Worm (Caenorhabditis elegans) whole organism, L4 larva: ENCODE measurements around the gene W03D2.9.

Experiments used
- D1046.2 ChIP-seq: fragments of 200-800 bp; sonication (Bioruptor generic); IDR thresholded peaks from 2 replicates; pipeline ENCODE4 v1.3.6; 2022; ENCODE audit warnings: missing genetic modification characterization, missing compliant biosample characterization
- F37D6.2 ChIP-seq: sonication (generic microtip); optimal IDR thresholded peaks from 2 replicates; lab custom pipeline; 2016; ENCODE audit warnings: mild to moderate bottlenecking, missing genetic modification characterization, missing compliant biosample characterization
- F44E2.7 ChIP-seq: fragments of 200-800 bp; sonication (Bioruptor generic); IDR thresholded peaks from 2 replicates; pipeline ENCODE4 v2.1.2; 2022; ENCODE audit warnings: missing genetic modification characterization, missing compliant biosample characterization
- F49E8.2 ChIP-seq: sonication (generic microtip); optimal IDR thresholded peaks from 2 replicates; lab custom pipeline; 2016; ENCODE audit warnings: missing compliant biosample characterization, mild to moderate bottlenecking, missing genetic modification characterization, borderline replicate concordance
- R02D3.7 ChIP-seq: fragments of 150-350 bp; sonication (generic microtip); optimal IDR thresholded peaks from 3 replicates; lab custom pipeline; 2014; ENCODE audit warnings: missing biosample characterization, missing genetic modification characterization
- Y105C5A.15 ChIP-seq: fragments of 200-800 bp; sonication (Bioruptor generic); IDR thresholded peaks from 2 replicates; pipeline ENCODE4 v1.3.6; 2022; ENCODE audit warnings: missing genetic modification characterization, missing compliant biosample characterization
- Y5F2A.4 ChIP-seq: fragments of 200-800 bp; sonication (Bioruptor generic); optimal IDR thresholded peaks from 2 replicates; lab custom pipeline; 2018; ENCODE audit warnings: mild to moderate bottlenecking, missing genetic modification characterization, missing compliant biosample characterization
- Y75B8A.6 ChIP-seq: fragments of 200-800 bp; sonication (Bioruptor generic); IDR thresholded peaks from 2 replicates; pipeline ENCODE4 v1.3.6; 2022; ENCODE audit warnings: missing genetic modification reagents, missing genetic modification characterization, missing compliant biosample characterization
- ZK337.2 ChIP-seq: fragments of 200-800 bp; sonication (Bioruptor generic); IDR thresholded peaks from 2 replicates; pipeline ENCODE4 v1.3.6; 2022; ENCODE audit warnings: missing genetic modification reagents, missing genetic modification characterization, missing compliant biosample characterization
- ceh-20 ChIP-seq: fragments of 200-800 bp; sonication (Bioruptor generic); IDR thresholded peaks from 2 replicates; pipeline ENCODE4 v1.3.6; 2022; ENCODE audit warnings: missing genetic modification reagents, missing genetic modification characterization, missing compliant biosample characterization
- ceh-32 ChIP-seq: sonication (generic microtip); optimal IDR thresholded peaks from 2 replicates; lab custom pipeline; 2016; ENCODE audit warnings: mild to moderate bottlenecking, missing genetic modification characterization, missing compliant biosample characterization; ENCODE audit not compliant: poor library complexity
- ceh-82 ChIP-seq: sonication (generic microtip); optimal IDR thresholded peaks from 2 replicates; lab custom pipeline; 2017; ENCODE audit warnings: missing biosample characterization, missing genetic modification characterization
- ctbp-1 ChIP-seq: fragments of 200-800 bp; sonication (Bioruptor generic); IDR thresholded peaks from 2 replicates; pipeline ENCODE4 v1.3.6; 2022; ENCODE audit warnings: missing genetic modification reagents, missing genetic modification characterization, missing compliant biosample characterization
- daf-16 ChIP-seq, 3 experiments: sonication (generic microtip); optimal IDR thresholded peaks; 2 replicates each; lab custom pipeline; 2016 to 2017; ENCODE audit warnings: missing genetic modification characterization in 3 of 3, missing genetic modification reagents in 3 of 3, mild to moderate bottlenecking in 2 of 3, missing compliant biosample characterization in 2 of 3, missing biosample characterization in 1 of 3, moderate library complexity in 1 of 3
- daf-8 ChIP-seq: fragments of 200-800 bp; sonication (Bioruptor generic); IDR thresholded peaks from 2 replicates; pipeline ENCODE4 v1.3.6; 2022; ENCODE audit warnings: missing genetic modification characterization, missing compliant biosample characterization
- dmd-8 ChIP-seq: fragments of 200-800 bp; sonication (Bioruptor generic); IDR thresholded peaks from 2 replicates; pipeline ENCODE4 v1.3.6; 2022; ENCODE audit warnings: missing genetic modification characterization, missing compliant biosample characterization
- dmd-9 ChIP-seq: fragments of 200-800 bp; sonication (Bioruptor generic); IDR thresholded peaks from 2 replicates; pipeline ENCODE4 v1.3.6; 2022; ENCODE audit warnings: missing genetic modification reagents, missing genetic modification characterization, missing compliant biosample characterization
- fos-1 ChIP-seq: fragments of 150-350 bp; optimal IDR thresholded peaks from 2 replicates; lab custom pipeline; 2014; ENCODE audit warnings: missing biosample characterization, missing genetic modification characterization
- hlh-11 ChIP-seq: fragments of 200-800 bp; sonication (Bioruptor generic); optimal IDR thresholded peaks from 2 replicates; lab custom pipeline; 2018; ENCODE audit warnings: mild to moderate bottlenecking, missing genetic modification characterization, missing compliant biosample characterization
- jun-1 ChIP-seq: fragments of 150-350 bp; optimal IDR thresholded peaks from 2 replicates; lab custom pipeline; 2014; ENCODE audit warnings: missing biosample characterization, missing genetic modification reagents, missing genetic modification characterization
- lin-1 ChIP-seq: fragments of 200-800 bp; sonication (Bioruptor generic); IDR thresholded peaks from 2 replicates; pipeline ENCODE4 v1.3.6; 2022; ENCODE audit warnings: missing genetic modification reagents, missing genetic modification characterization, missing compliant biosample characterization
- lin-38 ChIP-seq: fragments of 200-800 bp; sonication (Bioruptor generic); IDR thresholded peaks from 2 replicates; pipeline ENCODE4 v1.3.6; 2022; ENCODE audit warnings: missing genetic modification reagents, missing genetic modification characterization, missing compliant biosample characterization
- lin-39 ChIP-seq: fragments of 150-350 bp; optimal IDR thresholded peaks from 2 replicates; lab custom pipeline; 2014; ENCODE audit warnings: missing biosample characterization, missing genetic modification reagents, missing genetic modification characterization
- lsy-2 ChIP-seq, 2 experiments: fragments of 150-350 bp in 1 of 2; sonication (generic microtip) in 1 of 2; optimal IDR thresholded peaks; 2 replicates each; lab custom pipeline; 2014 to 2017; ENCODE audit warnings: missing biosample characterization in 2 of 2, missing genetic modification characterization in 2 of 2
- madf-9 ChIP-seq: fragments of 200-800 bp; sonication (Bioruptor generic); conservative IDR thresholded peaks from 2 replicates; pipeline ENCODE4 v1.3.6; 2022; ENCODE audit warnings: missing genetic modification reagents, missing genetic modification characterization, missing compliant biosample characterization
- mdt-29 ChIP-seq: fragments of 200-800 bp; sonication (Bioruptor generic); IDR thresholded peaks from 2 replicates; pipeline ENCODE4 v1.3.6; 2022; ENCODE audit warnings: missing genetic modification reagents, missing genetic modification characterization, missing compliant biosample characterization
- nhr-111 ChIP-seq: fragments of 200-800 bp; sonication (Bioruptor generic); optimal IDR thresholded peaks from 2 replicates; lab custom pipeline; 2018; ENCODE audit warnings: mild to moderate bottlenecking, missing genetic modification characterization, missing compliant biosample characterization
- nhr-237 ChIP-seq: sonication (generic microtip); optimal IDR thresholded peaks from 2 replicates; lab custom pipeline; 2017; ENCODE audit warnings: missing biosample characterization, missing genetic modification characterization
- nhr-25 ChIP-seq: sonication (generic microtip); optimal IDR thresholded peaks from 2 replicates; lab custom pipeline; 2017; ENCODE audit warnings: missing genetic modification characterization, mild to moderate bottlenecking, missing compliant biosample characterization, antibody characterized with exemption, moderate library complexity, borderline replicate concordance; ENCODE audit not compliant: insufficient read depth
- nhr-41 ChIP-seq: fragments of 200-800 bp; sonication (Bioruptor generic); IDR thresholded peaks from 2 replicates; pipeline ENCODE4 v1.3.6; 2022; ENCODE audit warnings: missing genetic modification reagents, missing genetic modification characterization, missing compliant biosample characterization
- nhr-42 ChIP-seq: fragments of 200-800 bp; sonication (Bioruptor generic); IDR thresholded peaks from 2 replicates; pipeline ENCODE4 v1.3.6; 2022; ENCODE audit warnings: missing genetic modification characterization, missing compliant biosample characterization
- nhr-77 ChIP-seq: fragments of 150-350 bp; optimal IDR thresholded peaks from 2 replicates; lab custom pipeline; 2014; ENCODE audit warnings: missing biosample characterization, missing genetic modification characterization
- pqm-1 ChIP-seq: sonication (generic microtip); optimal IDR thresholded peaks from 2 replicates; lab custom pipeline; 2017; ENCODE audit warnings: missing biosample characterization, missing genetic modification characterization
- saeg-2 ChIP-seq: fragments of 200-800 bp; sonication (Bioruptor generic); IDR thresholded peaks from 2 replicates; pipeline ENCODE4 v1.3.6; 2022; ENCODE audit warnings: missing genetic modification reagents, missing genetic modification characterization, missing compliant biosample characterization
- set-16 ChIP-seq: fragments of 200-800 bp; sonication (Bioruptor generic); IDR thresholded peaks from 2 replicates; pipeline ENCODE4 v1.3.6; 2022; ENCODE audit warnings: missing genetic modification reagents, missing genetic modification characterization, missing compliant biosample characterization
- snpc-1.2 ChIP-seq: fragments of 200-800 bp; sonication (Bioruptor generic); IDR thresholded peaks from 2 replicates; pipeline ENCODE4 v1.3.6; 2022; ENCODE audit warnings: missing genetic modification reagents, missing genetic modification characterization, missing compliant biosample characterization
- snpc-4 ChIP-seq: fragments of 150-350 bp; optimal IDR thresholded peaks from 2 replicates; lab custom pipeline; 2014; ENCODE audit warnings: missing biosample characterization, missing genetic modification characterization
- spr-1 ChIP-seq: sonication (generic microtip); optimal IDR thresholded peaks from 2 replicates; lab custom pipeline; 2016; ENCODE audit warnings: mild to moderate bottlenecking, missing genetic modification characterization, missing compliant biosample characterization
- tag-97 ChIP-seq: fragments of 200-800 bp; sonication (Bioruptor generic); IDR thresholded peaks from 2 replicates; pipeline ENCODE4 v1.3.6; 2022; ENCODE audit warnings: missing genetic modification characterization, missing compliant biosample characterization
- unc-62 ChIP-seq, 3 experiments: fragments of 150-350 bp in 1 of 3; sonication (generic microtip); optimal IDR thresholded peaks in 2 of 3; peaks in 1 of 3; 1 replicate in 1 of 3; 2 replicates in 2 of 3; lab custom pipeline; 2014 to 2017; ENCODE audit warnings: missing biosample characterization in 3 of 3, missing genetic modification characterization in 3 of 3, missing genetic modification reagents in 3 of 3, missing genotype in 1 of 3
- zag-1 ChIP-seq: fragments of 150-350 bp; optimal IDR thresholded peaks from 2 replicates; lab custom pipeline; 2014; ENCODE audit warnings: missing biosample characterization, missing genetic modification characterization
- zip-11 ChIP-seq: fragments of 200-800 bp; sonication (Bioruptor generic); IDR thresholded peaks from 2 replicates; pipeline ENCODE4 v1.3.6; 2022; ENCODE audit warnings: missing genetic modification characterization, missing compliant biosample characterization
- ztf-11 ChIP-seq: fragments of 150-350 bp; optimal IDR thresholded peaks from 2 replicates; lab custom pipeline; 2014; ENCODE audit warnings: missing biosample characterization, missing genetic modification characterization
- ztf-7 ChIP-seq: fragments of 150-350 bp; optimal IDR thresholded peaks from 2 replicates; lab custom pipeline; 2014; ENCODE audit warnings: missing biosample characterization, missing genetic modification characterization

The W03D2.9 gene

ce11 chrIV:4078901-4079300 lies 4.4 kb upstream of the W03D2.9 start, which contains the start of gene C35B1.8:
Gene C35B1.8 (minus strand): TSS chrIV:4079001.
- TF ChIP-seq ZK337.2: no peak
- TF ChIP-seq lin-39: no peak
- no peak for TF ChIP-seq daf-16 (GFP tag; optimal IDR thresholded peaks at IDR 0.05; lab: Kevin White, UChicago)
- no peak for TF ChIP-seq daf-16 (tag; optimal IDR thresholded peaks at IDR 0.05; lab: Kevin White, UChicago)
- TF ChIP-seq lsy-2 (tag; optimal IDR thresholded peaks at IDR 0.05; lab: Kevin White, UChicago): no peak
- no peak for TF ChIP-seq fos-1 (tag; lab: Kevin White, UChicago)
- no peak for TF ChIP-seq nhr-42 (GFP tag; lab: Robert Waterston, UW)
- TF ChIP-seq tag-97 (GFP tag; lab: Robert Waterston, UW): no peak
- TF ChIP-seq nhr-237 (tag; lab: Kevin White, UChicago): no peak
- TF ChIP-seq lin-38 (GFP tag; lab: Robert Waterston, UW): no peak
- TF ChIP-seq zip-11: no peak
- no peak for TF ChIP-seq ceh-32 (tag; lab: Kevin White, UChicago)
- TF ChIP-seq D1046.2: no peak
- no peak for TF ChIP-seq spr-1 (tag; lab: Kevin White, UChicago)

DNA sequence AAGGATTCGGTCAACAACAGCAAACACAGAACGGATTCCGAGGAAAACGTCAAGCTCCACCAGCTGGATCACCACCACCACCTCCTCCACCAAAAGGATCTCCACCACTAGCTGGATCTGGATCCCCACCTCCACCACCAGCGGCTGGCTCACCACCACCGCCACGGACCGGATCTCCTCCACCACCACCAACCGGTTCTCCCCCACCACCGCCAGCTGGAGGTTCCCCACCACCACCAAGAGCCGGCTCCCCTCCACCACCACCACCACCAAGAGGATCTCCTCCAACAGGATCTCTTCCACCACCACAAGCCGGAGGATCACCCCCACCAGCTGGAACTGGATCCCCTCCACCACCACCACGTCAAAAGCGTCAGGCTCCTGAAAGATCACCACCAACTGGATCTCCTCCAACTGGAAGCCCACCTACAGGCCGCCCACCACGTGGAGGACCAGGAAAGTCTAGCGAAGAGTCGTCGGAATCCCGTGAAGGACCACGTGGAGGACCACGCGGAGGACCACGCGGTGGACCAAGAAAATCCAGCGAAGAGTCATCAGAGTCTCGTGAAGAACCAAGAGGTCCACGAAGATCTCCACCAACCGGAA lies 2.3 kb upstream of the W03D2.9 start:
- peak; percentile 97 for TF ChIP-seq set-16 (GFP tag; lab: Robert Waterston, UW)
- no peak for TF ChIP-seq nhr-41

DNA sequence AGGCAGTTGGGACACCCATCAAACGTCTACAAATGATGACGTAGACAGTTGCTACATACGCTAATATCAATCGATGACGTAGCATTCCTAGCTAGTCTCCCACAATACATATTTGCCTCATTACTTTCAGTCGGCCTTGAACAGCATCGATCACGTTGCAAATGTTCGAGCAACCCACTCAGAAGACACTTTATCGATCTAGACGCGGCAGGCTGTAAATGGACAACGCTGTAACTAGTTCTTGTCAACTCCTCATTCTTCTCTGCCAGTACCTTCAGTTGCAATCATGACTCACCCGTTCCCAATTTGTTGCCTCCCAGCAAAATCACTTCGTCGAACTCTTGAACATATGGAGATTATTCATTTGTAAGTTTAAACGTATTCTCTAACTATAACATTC lies 2.5 kb downstream of the W03D2.9 start, which contains the start of gene pqn-75:
Gene pqn-75, plus strand, starts transcription at position 301 of the 400 bp plus-strand sequence.
- TF ChIP-seq jun-1 (tag; lab: Kevin White, UChicago) (no peak), saeg-2 (GFP tag; lab: Robert Waterston, UW) (no peak), F49E8.2 (tag; lab: Kevin White, UChicago) (no peak), hlh-11 (no peak), snpc-4 (tag; lab: Kevin White, UChicago) (no peak), ceh-20 (GFP tag; lab: Robert Waterston, UW) (no peak), fos-1 (tag; lab: Kevin White, UChicago) (no peak), zag-1 (tag; lab: Kevin White, UChicago) (no peak), Y75B8A.6 (GFP tag; lab: Robert Waterston, UW) (no peak), dmd-9 (GFP tag; lab: Robert Waterston, UW) (no peak), Y5F2A.4 (GFP tag; lab: Kevin White, UChicago) (no peak), zip-11 (no peak), F37D6.2 (no peak), pqm-1 (tag; lab: Kevin White, UChicago) (no peak), nhr-77 (tag; lab: Kevin White, UChicago) (no peak), lin-38 (GFP tag; lab: Robert Waterston, UW) (no peak)

ce11 chrIV:4070810-4071209 lies 3.7 kb downstream of the W03D2.9 start:
- TF ChIP-seq zag-1 (tag; lab: Kevin White, UChicago): no peak
- TF ChIP-seq daf-8 (GFP tag; lab: Robert Waterston, UW): no peak
- no peak for TF ChIP-seq ztf-11 (tag; lab: Kevin White, UChicago)
- no peak for TF ChIP-seq nhr-111
- TF ChIP-seq ceh-82 (tag; lab: Kevin White, UChicago): no peak
- no peak for TF ChIP-seq lin-1 (GFP tag; lab: Robert Waterston, UW)
- no peak for TF ChIP-seq mdt-29
- no peak for TF ChIP-seq R02D3.7 (tag; lab: Kevin White, UChicago)
- no peak for TF ChIP-seq unc-62 (GFP tag; optimal IDR thresholded peaks at IDR 0.05 in 1 of 2; lab: Kevin White, UChicago)
- TF ChIP-seq unc-62 (tag; optimal IDR thresholded peaks at IDR 0.05; lab: Kevin White, UChicago): no peak
- no peak for TF ChIP-seq ctbp-1
- TF ChIP-seq nhr-41: no peak
- no peak for TF ChIP-seq madf-9 (GFP tag; lab: Robert Waterston, UW)
- TF ChIP-seq dmd-8 (GFP tag; lab: Robert Waterston, UW): no peak
- no peak for TF ChIP-seq ztf-7 (tag; lab: Kevin White, UChicago)
- no peak for TF ChIP-seq nhr-25
- TF ChIP-seq F44E2.7 (GFP tag; lab: Robert Waterston, UW): no peak
- TF ChIP-seq Y75B8A.6 (GFP tag; lab: Robert Waterston, UW): no peak
- TF ChIP-seq zip-11: no peak
- no peak for TF ChIP-seq snpc-1.2
- TF ChIP-seq Y105C5A.15 (GFP tag; lab: Robert Waterston, UW): no peak
